Worm (Caenorhabditis elegans) whole organism, L3 larva: Measurements from ENCODE around the gene josd-1.

Source experiments
- R02D3.7 ChIP-seq: fragments of 150-350 bp; optimal IDR thresholded peaks from 2 replicates; lab custom pipeline; 2014; ENCODE audit warnings: missing biosample characterization, missing genetic modification characterization
- aly-2 ChIP-seq: fragments of 150-350 bp; optimal IDR thresholded peaks from 2 replicates; lab custom pipeline; 2014; ENCODE audit warnings: missing biosample characterization, missing genetic modification characterization
- egl-5 ChIP-seq: fragments of 150-350 bp; optimal IDR thresholded peaks from 2 replicates; lab custom pipeline; 2017; ENCODE audit warnings: missing biosample characterization, missing genetic modification reagents, missing genetic modification characterization, inconsistent platforms
- lin-15B ChIP-seq: fragments of 150-350 bp; optimal IDR thresholded peaks from 2 replicates; lab custom pipeline; 2014; ENCODE audit warnings: missing biosample characterization, missing genetic modification characterization
- lin-39 ChIP-seq: fragments of 150-350 bp; optimal IDR thresholded peaks from 2 replicates; lab custom pipeline; 2018; ENCODE audit warnings: missing biosample characterization, missing genetic modification reagents, missing genetic modification characterization
- nhr-76 ChIP-seq: fragments of 150-350 bp; sonication (generic microtip); optimal IDR thresholded peaks from 5 replicates; lab custom pipeline; 2014; ENCODE audit warnings: missing biosample characterization, missing genetic modification characterization
- pqm-1 ChIP-seq: fragments of 150-350 bp; optimal IDR thresholded peaks from 2 replicates; lab custom pipeline; 2017; ENCODE audit warnings: missing biosample characterization, missing genetic modification characterization, inconsistent platforms
- snpc-4 ChIP-seq: fragments of 150-350 bp; optimal IDR thresholded peaks from 2 replicates; lab custom pipeline; 2014; ENCODE audit warnings: missing biosample characterization, missing genetic modification characterization
- tbx-2 ChIP-seq: sonication (generic microtip); optimal IDR thresholded peaks from 2 replicates; lab custom pipeline; 2016; ENCODE audit warnings: mild to moderate bottlenecking, missing genetic modification characterization, missing compliant biosample characterization
- ztf-11 ChIP-seq: fragments of 150-350 bp; optimal IDR thresholded peaks from 2 replicates; lab custom pipeline; 2014; ENCODE audit warnings: missing biosample characterization, missing genetic modification characterization
- ztf-4 ChIP-seq: fragments of 150-350 bp; optimal IDR thresholded peaks from 2 replicates; lab custom pipeline; 2014; ENCODE audit warnings: missing biosample characterization, missing genetic modification characterization

DNA sequence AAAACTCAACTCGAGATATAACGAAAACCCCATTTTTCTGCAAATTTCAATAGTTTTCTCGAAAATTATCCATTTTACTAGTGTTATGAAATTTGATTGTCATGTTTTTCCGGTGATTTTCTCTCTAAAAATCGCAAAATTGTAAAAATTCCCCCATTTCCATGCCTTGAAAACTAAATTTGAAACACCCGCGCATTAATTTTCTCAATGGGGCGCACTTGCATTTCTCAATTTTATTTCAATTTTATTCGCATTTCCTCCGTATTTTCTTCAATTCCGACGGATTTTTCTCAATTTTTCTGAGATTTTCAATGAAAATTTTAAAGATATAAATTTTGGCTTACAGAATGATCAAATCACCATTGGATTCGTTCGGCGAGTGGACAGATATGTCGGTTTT, 31.4 kb upstream of the josd-1 start, which contains the start of gene Y71H2AM.3:
- TF ChIP-seq nhr-76 (tag; lab: Kevin White, UChicago), result no peak
- no peak for TF ChIP-seq lin-39
- TF ChIP-seq aly-2 (tag; lab: Kevin White, UChicago), result no peak
- TF ChIP-seq snpc-4, result no peak
- TF ChIP-seq ztf-4 (tag; lab: Kevin White, UChicago), result no peak
- TF ChIP-seq egl-5 (tag; lab: Kevin White, UChicago), result no peak
- TF ChIP-seq ztf-11 (tag; lab: Kevin White, UChicago), result no peak
- no peak for TF ChIP-seq tbx-2 (tag; lab: Kevin White, UChicago)
- TF ChIP-seq lin-15B (tag; lab: Kevin White, UChicago), result peak; percentile 76
- no peak for TF ChIP-seq pqm-1 (tag; lab: Kevin White, UChicago)
- TF ChIP-seq R02D3.7 (tag; lab: Kevin White, UChicago), result no peak
